Fruit fly (Drosophila melanogaster): ENCODE data around the gene Mnt.

The Mnt gene

dm6 chrX:3673710-3674344 lies 2.2 kb downstream of the Mnt start (continued):
- TF ChIP-seq sim (GFP tag; IDR thresholded peaks at IDR 0.05) (no peak), Ets97D (GFP tag; optimal IDR thresholded peaks at IDR 0.05) (no peak), bsh (GFP tag; optimal IDR thresholded peaks at IDR 0.05) (peak in 1 of 2 experiments; percentile 64), CG9215 (GFP tag; IDR thresholded peaks at IDR 0.05) (no peak), tx (GFP tag; optimal IDR thresholded peaks at IDR 0.05) (no peak)

dm6 chrX:3674829-3675228 lies 3.2 kb downstream of the Mnt start:
- no peak for TF ChIP-seq CG10654 (GFP tag; optimal IDR thresholded peaks at IDR 0.05)
- TF ChIP-seq D19B (GFP tag; optimal IDR thresholded peaks at IDR 0.05), result no peak
- TF ChIP-seq chinmo (GFP tag; IDR thresholded peaks at IDR 0.05; ENCODE audit: partially characterized antibody), result no peak
- no peak for TF ChIP-seq crp (GFP tag; optimal IDR thresholded peaks at IDR 0.05)
- no peak for TF ChIP-seq MBD-R2 (GFP tag; IDR thresholded peaks at IDR 0.05)
- no peak for TF ChIP-seq sug (tag; optimal IDR thresholded peaks at IDR 0.05)
- TF ChIP-seq CG10979 (tag; optimal IDR thresholded peaks at IDR 0.05), result peak; percentile 82
- no peak for TF ChIP-seq jigr1 (GFP tag; IDR thresholded peaks at IDR 0.05)
- no peak for TF ChIP-seq CG13123 (GFP tag; optimal IDR thresholded peaks at IDR 0.05)
- TF ChIP-seq kah (GFP tag; optimal IDR thresholded peaks at IDR 0.05), result no peak
- peak; percentile 88 for TF ChIP-seq CTCF (GFP tag; optimal IDR thresholded peaks at IDR 0.05)
- TF ChIP-seq rib (GFP tag; IDR thresholded peaks at IDR 0.05), result no peak
- no peak for TF ChIP-seq zen2 (GFP tag; IDR thresholded peaks at IDR 0.05; ENCODE audit: partially characterized antibody)
- no peak for TF ChIP-seq nerfin-2 (GFP tag; IDR thresholded peaks at IDR 0.05; ENCODE audit: partially characterized antibody)
- no peak for TF ChIP-seq repo (GFP tag; optimal IDR thresholded peaks at IDR 0.05)
- TF ChIP-seq CG10431 (GFP tag; optimal IDR thresholded peaks at IDR 0.05), result no peak
- TF ChIP-seq gsb (GFP tag; IDR thresholded peaks at IDR 0.05), result no peak
- TF ChIP-seq her (GFP tag; optimal IDR thresholded peaks at IDR 0.05), result no peak
- TF ChIP-seq chm (GFP tag; IDR thresholded peaks at IDR 0.05), result no peak
- TF ChIP-seq CG9437 (GFP tag; optimal IDR thresholded peaks at IDR 0.05), result no peak
- TF ChIP-seq Pdp1 (GFP tag; optimal IDR thresholded peaks at IDR 0.05), result peak in 1 of 2 experiments; percentile 67
- TF ChIP-seq hkb (optimal IDR thresholded peaks at IDR 0.05), result no peak
- TF ChIP-seq hkb (GFP tag; IDR thresholded peaks at IDR 0.05), result no peak
- no peak for TF ChIP-seq Oaz (GFP tag; IDR thresholded peaks at IDR 0.05)
- TF ChIP-seq CG33213 (GFP tag; optimal IDR thresholded peaks at IDR 0.05), result no peak

DNA sequence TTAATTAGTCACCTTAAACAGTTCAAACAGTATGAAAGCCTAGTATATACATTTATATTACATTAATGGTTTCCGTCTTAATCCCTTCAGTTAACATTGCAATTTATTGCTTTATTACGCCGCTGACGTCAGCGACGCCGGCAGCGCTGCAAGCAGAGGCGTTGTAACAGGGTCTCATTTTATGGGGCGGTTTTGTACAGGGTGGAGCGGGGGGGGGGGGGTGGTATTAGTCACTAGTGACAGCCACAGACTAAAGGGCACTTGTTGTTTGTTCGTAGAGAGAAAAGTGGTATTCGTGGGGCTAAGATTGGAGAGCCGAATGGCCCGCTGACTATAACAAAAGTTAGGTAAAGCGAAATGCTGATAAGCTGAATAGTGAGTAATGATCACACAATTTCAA lies 3.9 kb downstream of the Mnt start:
- TF ChIP-seq CG7357 (GFP tag; IDR thresholded peaks at IDR 0.05) (no peak), dmrt99B (tag; optimal IDR thresholded peaks at IDR 0.05) (peak; percentile 9), exex (tag; optimal IDR thresholded peaks at IDR 0.05) (peak; percentile 11), Bteb2 (GFP tag; optimal IDR thresholded peaks at IDR 0.05) (no peak), CG13296 (GFP tag; optimal IDR thresholded peaks at IDR 0.05) (peak; percentile 8), chinmo (GFP tag; IDR thresholded peaks at IDR 0.05; ENCODE audit: partially characterized antibody) (peak; percentile 66; the same call in 1 of the 4 replicates), crol (GFP tag; IDR thresholded peaks at IDR 0.05) (peak; percentile 86), Deaf1 (tag; optimal IDR thresholded peaks at IDR 0.05) (peak; percentile 55), kay (GFP tag; optimal IDR thresholded peaks at IDR 0.05) (peak; percentile 88), CG10366 (GFP tag; IDR thresholded peaks at IDR 0.05) (peak; percentile 90), sug (tag; optimal IDR thresholded peaks at IDR 0.05) (peak; percentile 39), Adf1 (GFP tag; IDR thresholded peaks at IDR 0.05) (peak; percentile 85), CG6813 (GFP tag; optimal IDR thresholded peaks at IDR 0.05) (peak; percentile 17), NC2α (GFP tag; optimal IDR thresholded peaks at IDR 0.05) (no peak), nom (GFP tag; optimal IDR thresholded peaks at IDR 0.05) (peak; percentile 64), CG10565 (GFP tag; optimal IDR thresholded peaks at IDR 0.05) (no peak), sens (GFP tag) (peak; percentile 39), caup (GFP tag; optimal IDR thresholded peaks at IDR 0.05; ENCODE audit: severe bottlenecking) (no peak), lab (GFP tag; optimal IDR thresholded peaks at IDR 0.05) (no peak), CG13894 (tag; optimal IDR thresholded peaks at IDR 0.05) (no peak), sd (tag; optimal IDR thresholded peaks at IDR 0.05) (peak; percentile 1), Pdp1 (GFP tag; optimal IDR thresholded peaks at IDR 0.05) (peak in 1 of 2 experiments; percentile 17)
